ENCODE assay signal across 1 fruit fly cellular context in the genomic region with DNA sequence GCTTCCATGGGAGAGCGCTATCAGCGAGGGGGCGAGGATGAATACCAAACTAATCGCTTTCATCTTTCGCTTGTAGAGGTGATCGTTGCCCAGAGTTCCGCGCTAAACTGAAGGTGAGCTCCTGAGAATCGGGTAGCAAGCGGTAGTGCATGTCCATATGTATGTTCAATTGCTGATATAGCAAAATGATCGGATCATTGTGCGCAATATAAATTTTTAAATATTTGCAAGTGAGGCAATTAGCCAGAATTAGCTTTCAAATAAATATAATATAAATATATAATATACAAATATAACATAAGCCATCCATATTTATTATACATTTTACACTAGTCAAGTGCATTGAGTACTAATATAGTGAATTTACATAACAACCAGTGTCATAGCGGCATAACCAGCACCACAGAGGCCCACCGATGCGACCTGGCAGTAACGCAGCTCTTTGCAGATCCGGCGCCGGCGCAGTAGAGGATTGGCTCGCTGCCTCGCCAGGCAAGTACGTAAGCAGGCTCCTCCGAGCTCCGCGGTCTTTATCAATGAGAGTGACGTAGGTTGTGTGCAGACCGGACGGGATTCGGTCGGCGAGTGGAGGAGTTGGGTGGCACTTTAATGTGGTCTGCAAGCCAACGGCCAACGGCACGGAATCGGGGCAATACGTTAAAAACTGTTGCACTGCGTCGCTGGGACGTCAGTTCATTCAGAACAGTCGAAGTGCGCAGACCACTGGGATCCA.
TF ChIP-seq lines count a peak whose summit lies in the region.

A gene (minus strand): TSS at position 88 of the 733 bp plus-strand sequence.
A gene (plus strand): TSS at position 683 of the 733 bp plus-strand sequence.

TF ChIP-seq in whole organism, embryonic, 481 proteins besides CTCF, POLR2A, EP300 and RAD21 (continued from another document):
- TF ChIP-seq chinmo (GFP tag; IDR thresholded peaks at IDR 0.05; lab: Robert Waterston, UW; ENCODE audit: partially characterized antibody) (0 out of 4 replicates have a peak, but pooled peaks have one; percentile 11), gro (GFP tag; optimal IDR thresholded peaks at IDR 0.05; lab: Kevin White, UChicago) (no peak), CG18599 (GFP tag; optimal IDR thresholded peaks at IDR 0.05; lab: Kevin White, UChicago) (peak; percentile 16), wek (GFP tag; optimal IDR thresholded peaks at IDR 0.05; lab: Kevin White, UChicago) (no peak), CG8478 (optimal IDR thresholded peaks at IDR 0.05; lab: Kevin White, UChicago) (no peak), CG13424 (tag; optimal IDR thresholded peaks at IDR 0.05; lab: Kevin White, UChicago) (no peak), tap (tag; optimal IDR thresholded peaks at IDR 0.05; lab: Kevin White, UChicago) (no peak), Deaf1 (tag; optimal IDR thresholded peaks at IDR 0.05; lab: Kevin White, UChicago) (peak; percentile 15), CG2889 (GFP tag; IDR thresholded peaks at IDR 0.05; lab: Robert Waterston, UW) (no peak), CG14050 (GFP tag; IDR thresholded peaks at IDR 0.05; lab: Robert Waterston, UW) (no peak), CG18011 (GFP tag; optimal IDR thresholded peaks at IDR 0.05; lab: Kevin White, UChicago) (no peak), CG30020 (tag; optimal IDR thresholded peaks at IDR 0.05; lab: Kevin White, UChicago) (no peak), sima (GFP tag; optimal IDR thresholded peaks at IDR 0.05; lab: Kevin White, UChicago) (no peak), CG13296 (GFP tag; optimal IDR thresholded peaks at IDR 0.05; lab: Kevin White, UChicago) (no peak), bbx (GFP tag; IDR thresholded peaks at IDR 0.05; lab: Robert Waterston, UW; ENCODE audit: partially characterized antibody) (no peak), Kr (GFP tag; optimal IDR thresholded peaks at IDR 0.05; lab: Kevin White, UChicago) (no peak), row (GFP tag; IDR thresholded peaks at IDR 0.05; lab: Robert Waterston, UW) (peak; percentile 37; the same call in 1 of the 3 replicates), D19B (GFP tag; optimal IDR thresholded peaks at IDR 0.05; lab: Kevin White, UChicago) (no peak), ham (GFP tag; IDR thresholded peaks at IDR 0.05; lab: Robert Waterston, UW) (no peak), psq (GFP tag; optimal IDR thresholded peaks at IDR 0.05; lab: Kevin White, UChicago) (no peak), Usf (GFP tag; optimal IDR thresholded peaks at IDR 0.05; lab: Kevin White, UChicago) (no peak), Hmr (GFP tag; optimal IDR thresholded peaks at IDR 0.05; lab: Kevin White, UChicago) (no peak), CG8281 (tag; optimal IDR thresholded peaks at IDR 0.05; lab: Kevin White, UChicago) (no peak), CG10274 (GFP tag; optimal IDR thresholded peaks at IDR 0.05; lab: Kevin White, UChicago) (no peak), Nf-YC (tag; optimal IDR thresholded peaks at IDR 0.05; lab: Kevin White, UChicago) (no peak), Six4 (GFP tag; optimal IDR thresholded peaks at IDR 0.05; lab: Kevin White, UChicago) (no peak), Dbx (GFP tag; IDR thresholded peaks at IDR 0.05; lab: Robert Waterston, UW) (no peak), Max (GFP tag; optimal IDR thresholded peaks at IDR 0.05; lab: Kevin White, UChicago) (no peak), br (optimal IDR thresholded peaks at IDR 0.05; lab: Kevin White, UChicago) (no peak), mirr (GFP tag; optimal IDR thresholded peaks at IDR 0.05; lab: Kevin White, UChicago) (no peak)
